Fruit fly (Drosophila melanogaster) whole organism, embryonic: ENCODE data around the gene CG3457.

Experiments used
- BtbVII ChIP-seq: fragments of 200-800 bp; sonication (Bioruptor generic); optimal IDR thresholded peaks from 3 replicates; lab custom pipeline; 2017; ENCODE audit warnings: missing biosample characterization, mild to moderate bottlenecking, missing genetic modification characterization
- CG13287 ChIP-seq: fragments of 200-800 bp; sonication (Bioruptor generic); IDR thresholded peaks from 2 replicates; pipeline ENCODE4 v1.3.6; 2022; ENCODE audit warnings: missing biosample characterization, missing genetic modification characterization; ENCODE audit not compliant: partially characterized antibody
- CG3281 ChIP-seq: fragments of 200-800 bp; sonication (Bioruptor generic); optimal IDR thresholded peaks from 3 replicates; lab custom pipeline; 2017; ENCODE audit warnings: missing biosample characterization, mild to moderate bottlenecking, missing genetic modification characterization
- CG6791 ChIP-seq: fragments of 200-800 bp; sonication (Bioruptor generic); IDR thresholded peaks from 3 replicates; pipeline ENCODE4 v1.3.6; 2022; ENCODE audit warnings: missing biosample characterization, missing genetic modification characterization; ENCODE audit not compliant: partially characterized antibody
- Dad ChIP-seq: fragments of 200-800 bp; sonication (Bioruptor generic); optimal IDR thresholded peaks from 3 replicates; lab custom pipeline; 2016; ENCODE audit warnings: missing biosample characterization, missing genetic modification characterization
- Hey ChIP-seq: fragments of 200-800 bp; sonication (Bioruptor generic); optimal IDR thresholded peaks from 3 replicates; lab custom pipeline; 2018; ENCODE audit warnings: missing biosample characterization, mild to moderate bottlenecking, missing genetic modification characterization
- Mrtf ChIP-seq: fragments of 200-800 bp; sonication (Bioruptor generic); IDR thresholded peaks from 3 replicates; pipeline ENCODE4 v1.3.6; 2022; ENCODE audit warnings: missing biosample characterization, missing genetic modification characterization
- ems ChIP-seq: fragments of 200-800 bp; sonication (Bioruptor generic); optimal IDR thresholded peaks from 3 replicates; lab custom pipeline; 2016; ENCODE audit warnings: missing biosample characterization, missing genetic modification characterization
- eve ChIP-seq, 2 experiments: fragments of >200 bp; optimal IDR thresholded peaks; 2 replicates each; lab custom pipeline; 2017; ENCODE audit warnings: missing biosample characterization in 2 of 2, missing genetic modification characterization in 2 of 2
- eyg ChIP-seq: fragments of 200-800 bp; sonication (Bioruptor generic); optimal IDR thresholded peaks from 3 replicates; lab custom pipeline; 2016; ENCODE audit warnings: missing biosample characterization, missing genetic modification characterization
- pho ChIP-seq: fragments of 200-800 bp; sonication (Bioruptor generic); optimal IDR thresholded peaks from 2 replicates; lab custom pipeline; 2016; ENCODE audit warnings: missing biosample characterization, missing genetic modification characterization
- tin ChIP-seq: fragments of 200-800 bp; sonication (Bioruptor generic); optimal IDR thresholded peaks from 3 replicates; lab custom pipeline; 2016; ENCODE audit warnings: missing biosample characterization, missing genetic modification characterization

dm6 chrX:2168485-2169199, 19.0 kb upstream of the CG3457 start:
- TF ChIP-seq tin (GFP tag; lab: Kevin White, UChicago) (no peak), Dad (GFP tag; lab: Kevin White, UChicago) (no peak), Hey (no peak), eyg (GFP tag; lab: Kevin White, UChicago) (no peak), Mrtf (GFP tag; lab: Robert Waterston, UW) (no peak), BtbVII (GFP tag; lab: Kevin White, UChicago) (no peak), eve (GFP tag; optimal IDR thresholded peaks at IDR 0.05; lab: Kevin White, UChicago) (no peak), ems (GFP tag; lab: Kevin White, UChicago) (no peak), CG6791 (no peak), CG3281 (GFP tag; lab: Kevin White, UChicago) (no peak), pho (no peak), CG13287 (GFP tag; lab: Robert Waterston, UW) (no peak)
